Fruit fly (Drosophila melanogaster) whole organism, pupa: ENCODE results near the gene Ufd4.
A peak's percentile ranks its signal among the peaks of the same experiment; 100 is the strongest.

Experiments used
- CG10348 ChIP-seq: fragments of 200-800 bp; sonication (Bioruptor generic); IDR thresholded peaks from 2 replicates; pipeline ENCODE4 v1.3.6; 2022; ENCODE audit warnings: missing biosample characterization, missing genetic modification characterization
- CG12605 ChIP-seq: fragments of 200-800 bp; sonication (Bioruptor generic); IDR thresholded peaks from 2 replicates; pipeline ENCODE4 v1.3.6; 2022; ENCODE audit warnings: missing biosample characterization, missing genetic modification characterization
- CG13204 ChIP-seq: fragments of 200-800 bp; sonication (Bioruptor generic); optimal IDR thresholded peaks from 2 replicates; lab custom pipeline; 2018; ENCODE audit warnings: missing biosample characterization, mild to moderate bottlenecking, missing genetic modification characterization, moderate library complexity
- CG14655 ChIP-seq: fragments of 200-800 bp; sonication (Bioruptor generic); optimal IDR thresholded peaks from 3 replicates; lab custom pipeline; 2017; ENCODE audit warnings: mild to moderate bottlenecking, missing biosample characterization, missing genetic modification reagents, missing genetic modification characterization
- CG15710 ChIP-seq: fragments of 200-800 bp; sonication (Bioruptor generic); optimal IDR thresholded peaks from 2 replicates; lab custom pipeline; 2018; ENCODE audit warnings: missing biosample characterization, mild to moderate bottlenecking, missing genetic modification characterization, moderate library complexity
- CG17806 ChIP-seq: fragments of 200-800 bp; sonication (Bioruptor generic); optimal IDR thresholded peaks from 2 replicates; lab custom pipeline; 2018; ENCODE audit warnings: missing biosample characterization, mild to moderate bottlenecking, missing genetic modification characterization, moderate library complexity
- CG32121 ChIP-seq: fragments of 200-800 bp; sonication (Bioruptor generic); IDR thresholded peaks from 2 replicates; pipeline ENCODE4 v1.3.6; 2022; ENCODE audit warnings: missing biosample characterization, missing genetic modification characterization
- CG34367 ChIP-seq: fragments of 200-800 bp; sonication (Bioruptor generic); optimal IDR thresholded peaks from 2 replicates; lab custom pipeline; 2018; ENCODE audit warnings: missing biosample characterization, mild to moderate bottlenecking, missing genetic modification characterization
- CG4496 ChIP-seq: fragments of 200-800 bp; sonication (Bioruptor generic); IDR thresholded peaks from 3 replicates; pipeline ENCODE4 v1.3.6; 2022; ENCODE audit warnings: missing biosample characterization, missing genetic modification characterization
- CG8159 ChIP-seq: fragments of 200-800 bp; sonication (Bioruptor generic); optimal IDR thresholded peaks from 3 replicates; lab custom pipeline; 2018; ENCODE audit warnings: missing biosample characterization, mild to moderate bottlenecking, missing genetic modification characterization, moderate library complexity
- CG8301 ChIP-seq: fragments of 200-800 bp; sonication (Bioruptor generic); optimal IDR thresholded peaks from 2 replicates; lab custom pipeline; 2018; ENCODE audit warnings: missing biosample characterization, mild to moderate bottlenecking, missing genetic modification characterization
- CG9948 ChIP-seq: fragments of 200-800 bp; sonication (Bioruptor generic); optimal IDR thresholded peaks from 2 replicates; lab custom pipeline; 2018; ENCODE audit warnings: missing biosample characterization, mild to moderate bottlenecking, missing genetic modification characterization, moderate library complexity
- D1 ChIP-seq: fragments of 200-800 bp; sonication (Bioruptor generic); optimal IDR thresholded peaks from 2 replicates; lab custom pipeline; 2018; ENCODE audit warnings: missing biosample characterization, mild to moderate bottlenecking, missing genetic modification characterization, moderate library complexity
- EcR ChIP-seq: fragments of 200-800 bp; sonication (Bioruptor generic); optimal IDR thresholded peaks from 3 replicates; lab custom pipeline; 2019; ENCODE audit warnings: missing biosample characterization, missing genetic modification characterization, mild to moderate bottlenecking, moderate library complexity, missing genetic modification reagents
- Ets98B ChIP-seq: fragments of 200-800 bp; sonication (Bioruptor generic); IDR thresholded peaks from 2 replicates; pipeline ENCODE4 v1.3.6; 2022; ENCODE audit warnings: missing biosample characterization, missing genetic modification characterization
- Pif1A ChIP-seq: fragments of 200-800 bp; sonication (Bioruptor generic); optimal IDR thresholded peaks from 3 replicates; lab custom pipeline; 2016; ENCODE audit warnings: missing biosample characterization, missing genetic modification characterization
- Pif1B ChIP-seq: fragments of 200-800 bp; sonication (Bioruptor generic); optimal IDR thresholded peaks from 3 replicates; lab custom pipeline; 2016; ENCODE audit warnings: missing biosample characterization, missing genetic modification characterization
- Snoo ChIP-seq: fragments of 200-800 bp; sonication (Bioruptor generic); optimal IDR thresholded peaks from 3 replicates; lab custom pipeline; 2017; ENCODE audit warnings: missing biosample characterization, mild to moderate bottlenecking, missing genetic modification characterization, inconsistent platforms
- fd96Ca ChIP-seq: fragments of 200-800 bp; sonication (Bioruptor generic); IDR thresholded peaks from 3 replicates; pipeline ENCODE4 v1.3.6; 2022; ENCODE audit warnings: missing biosample characterization, missing genetic modification characterization
- gl ChIP-seq: fragments of 200-800 bp; sonication (Bioruptor generic); optimal IDR thresholded peaks from 2 replicates; lab custom pipeline; 2018; ENCODE audit warnings: missing biosample characterization, mild to moderate bottlenecking, missing genetic modification characterization
- rn ChIP-seq: fragments of 200-800 bp; sonication (Bioruptor generic); IDR thresholded peaks from 2 replicates; pipeline ENCODE4 v1.3.6; 2022; ENCODE audit warnings: missing biosample characterization, missing genetic modification characterization

The Ufd4 gene

dm6 chr2L:10261774-10262173, 30.4 kb downstream of the Ufd4 start:
- no peak for TF ChIP-seq CG9948 (tag; lab: Kevin White, UChicago)
- no peak for TF ChIP-seq CG8159 (tag; lab: Kevin White, UChicago)
- TF ChIP-seq D1, result no peak
- TF ChIP-seq CG12605 (GFP tag; lab: Robert Waterston, UW), result no peak
- no peak for TF ChIP-seq CG10348 (GFP tag; lab: Robert Waterston, UW)
- TF ChIP-seq Snoo (tag; lab: Kevin White, UChicago), result no peak
- no peak for TF ChIP-seq rn (GFP tag; lab: Robert Waterston, UW)
- no peak for TF ChIP-seq CG17806
- TF ChIP-seq CG32121 (GFP tag; lab: Robert Waterston, UW), result no peak
- TF ChIP-seq CG34367 (tag; lab: Kevin White, UChicago), result no peak
- no peak for TF ChIP-seq CG15710 (tag; lab: Kevin White, UChicago)
- no peak for TF ChIP-seq CG14655 (GFP tag; lab: Kevin White, UChicago)
- no peak for TF ChIP-seq fd96Ca
- no peak for TF ChIP-seq EcR (GFP tag; lab: Kevin White, UChicago)
- TF ChIP-seq CG4496, result no peak
- no peak for TF ChIP-seq Ets98B (GFP tag; lab: Robert Waterston, UW)
- TF ChIP-seq, all 21 proteins: peak for 0

dm6 chr2L:10260750-10261493, 31.2 kb downstream of the Ufd4 start, which contains the start of gene Pten:
Gene Pten (minus strand): TSS chr2L:10261049.
- TF ChIP-seq Pif1A (GFP tag; lab: Kevin White, UChicago) (peak; percentile 53), CG10348 (GFP tag; lab: Robert Waterston, UW) (no peak), CG17806 (peak; percentile 49), CG15710 (tag; lab: Kevin White, UChicago) (peak; percentile 23), CG12605 (GFP tag; lab: Robert Waterston, UW) (peak; percentile 74; the same call in 1 of the 2 replicates), CG4496 (no peak), CG8159 (tag; lab: Kevin White, UChicago) (no peak), fd96Ca (no peak), Snoo (tag; lab: Kevin White, UChicago) (peak; percentile 16), EcR (GFP tag; lab: Kevin White, UChicago) (no peak), CG13204 (no peak), CG14655 (GFP tag; lab: Kevin White, UChicago) (no peak), CG8301 (tag; lab: Kevin White, UChicago) (peak; percentile 60), gl (tag; lab: Kevin White, UChicago) (no peak), CG9948 (tag; lab: Kevin White, UChicago) (peak; percentile 55), Pif1B (peak; percentile 14), CG32121 (GFP tag; lab: Robert Waterston, UW) (peak; percentile 64), Ets98B (GFP tag; lab: Robert Waterston, UW) (no peak; the same call in 1 of the 2 replicates), rn (GFP tag; lab: Robert Waterston, UW) (no peak), CG34367 (tag; lab: Kevin White, UChicago) (no peak), D1 (no peak)
- TF ChIP-seq, all 21 proteins: peak for 9

dm6 chr2L:10259960-10260749, 32.0 kb downstream of the Ufd4 start:
- TF ChIP-seq CG15710 (tag; lab: Kevin White, UChicago) (no peak), CG13204 (no peak), CG14655 (GFP tag; lab: Kevin White, UChicago) (no peak), fd96Ca (no peak), D1 (no peak), CG17806 (no peak), CG9948 (tag; lab: Kevin White, UChicago) (no peak), Pif1B (no peak), CG12605 (GFP tag; lab: Robert Waterston, UW) (no peak), CG8159 (tag; lab: Kevin White, UChicago) (no peak), Snoo (tag; lab: Kevin White, UChicago) (no peak), gl (tag; lab: Kevin White, UChicago) (no peak), CG4496 (no peak; the same call in 2 of the 3 replicates), EcR (GFP tag; lab: Kevin White, UChicago) (no peak)
- TF ChIP-seq, all 21 proteins: peak for 0

dm6 chr2L:10255725-10256158, 36.4 kb downstream of the Ufd4 start, which contains the start of gene CG5676:
Gene CG5676 (minus strand): TSS chr2L:10255891.
- TF ChIP-seq Ets98B (GFP tag; lab: Robert Waterston, UW) (no peak), D1 (peak; percentile 67), CG32121 (GFP tag; lab: Robert Waterston, UW) (no peak), rn (GFP tag; lab: Robert Waterston, UW) (no peak), CG13204 (no peak), CG14655 (GFP tag; lab: Kevin White, UChicago) (no peak), CG17806 (no peak), CG15710 (tag; lab: Kevin White, UChicago) (no peak)
- TF ChIP-seq, all 21 proteins: peak for 1

dm6 chr2L:10251592-10251991, 40.6 kb downstream of the Ufd4 start, which contains the start of gene Ror:
Gene Ror (plus strand): TSS chr2L:10251843.
- TF ChIP-seq Pif1A (GFP tag; lab: Kevin White, UChicago), result no peak
- TF ChIP-seq CG15710 (tag; lab: Kevin White, UChicago), result no peak
- TF ChIP-seq EcR (GFP tag; lab: Kevin White, UChicago), result peak; percentile 69
- no peak for TF ChIP-seq gl (tag; lab: Kevin White, UChicago)
- TF ChIP-seq CG17806, result no peak
